Worm (Caenorhabditis elegans) whole organism, mixed stage, embryonic: Measurements from ENCODE around the gene fbxa-5.

Experiments used
- blmp-1 ChIP-seq: fragments of 150-350 bp; optimal IDR thresholded peaks from 2 replicates; lab custom pipeline; 2014; ENCODE audit warnings: missing biosample characterization, missing genetic modification characterization
- drap-1 ChIP-seq: fragments of 200-800 bp; sonication (Bioruptor generic); optimal IDR thresholded peaks from 3 replicates; lab custom pipeline; 2018; ENCODE audit warnings: mild to moderate bottlenecking, missing genetic modification characterization, missing compliant biosample characterization
- flh-1 ChIP-seq: fragments of 200-800 bp; sonication (Bioruptor generic); optimal IDR thresholded peaks from 2 replicates; lab custom pipeline; 2018; ENCODE audit warnings: mild to moderate bottlenecking, missing genetic modification characterization, moderate library complexity, missing compliant biosample characterization
- mab-5 ChIP-seq: fragments of 150-350 bp; optimal IDR thresholded peaks from 2 replicates; lab custom pipeline; 2014; ENCODE audit warnings: missing biosample characterization, missing genetic modification characterization
- mep-1 ChIP-seq: fragments of 150-350 bp; optimal IDR thresholded peaks from 2 replicates; lab custom pipeline; 2017; ENCODE audit warnings: missing biosample characterization, missing genetic modification reagents, missing genetic modification characterization, inconsistent platforms
- nhr-76 ChIP-seq: sonication (generic microtip); optimal IDR thresholded peaks from 2 replicates; lab custom pipeline; 2017; ENCODE audit warnings: missing biosample characterization, missing genetic modification characterization
- sem-2 ChIP-seq: fragments of 200-800 bp; sonication (Bioruptor generic); optimal IDR thresholded peaks from 2 replicates; lab custom pipeline; 2018; ENCODE audit warnings: mild to moderate bottlenecking, missing genetic modification characterization, missing compliant biosample characterization
- tbx-8 ChIP-seq: fragments of 200-800 bp; sonication (Bioruptor generic); optimal IDR thresholded peaks from 2 replicates; lab custom pipeline; 2018; ENCODE audit warnings: mild to moderate bottlenecking, missing genetic modification characterization, moderate library complexity, missing compliant biosample characterization
- unc-39 ChIP-seq: fragments of 150-350 bp; optimal IDR thresholded peaks from 2 replicates; lab custom pipeline; 2014; ENCODE audit warnings: missing biosample characterization, missing genetic modification characterization
- unc-62 ChIP-seq: fragments of 150-350 bp; optimal IDR thresholded peaks from 2 replicates; lab custom pipeline; 2014; ENCODE audit warnings: missing biosample characterization, missing genetic modification reagents, missing genetic modification characterization
- ztf-11 ChIP-seq: fragments of 150-350 bp; optimal IDR thresholded peaks from 2 replicates; lab custom pipeline; 2014; ENCODE audit warnings: missing biosample characterization, missing genetic modification characterization

DNA sequence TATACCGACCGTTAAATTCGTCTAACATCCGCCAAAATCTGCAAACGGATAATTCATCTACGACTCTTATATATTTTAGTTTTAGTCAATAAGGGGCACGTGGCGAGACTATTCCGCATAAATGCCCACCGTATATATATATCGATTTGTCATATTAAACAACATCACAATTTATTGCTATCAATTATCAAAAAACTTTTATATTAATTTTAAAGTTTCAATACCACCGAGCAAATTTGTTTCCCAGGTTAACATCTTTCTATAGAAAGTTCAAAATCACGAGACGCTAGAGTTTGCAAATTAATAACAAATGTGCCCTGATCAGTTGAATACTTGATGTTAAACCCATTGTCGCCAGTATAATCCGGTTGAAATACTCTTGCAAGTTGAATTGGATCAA is 7.4 kb upstream of the fbxa-5 start, which contains the start of gene Y82E9BL.5:
- TF ChIP-seq mep-1 (tag; lab: Kevin White, UChicago) (no peak), drap-1 (GFP tag; lab: Kevin White, UChicago) (no peak), unc-39 (no peak), blmp-1 (no peak), sem-2 (GFP tag; lab: Kevin White, UChicago) (no peak), ztf-11 (tag; lab: Kevin White, UChicago) (no peak), nhr-76 (tag; lab: Kevin White, UChicago) (no peak), unc-62 (no peak), tbx-8 (GFP tag; lab: Kevin White, UChicago) (no peak), mab-5 (tag; lab: Kevin White, UChicago) (no peak), flh-1 (no peak)
